Worm (Caenorhabditis elegans): Measurements from ENCODE around the gene mpst-1.

The mpst-1 gene

ce11 chrV:11815566-11815965 is 11.3 kb downstream of the mpst-1 start:
- TF ChIP-seq ceh-36 (tag; optimal IDR thresholded peaks at IDR 0.05) (no peak), aly-1 (tag; optimal IDR thresholded peaks at IDR 0.05) (no peak), hnd-1 (tag; optimal IDR thresholded peaks at IDR 0.05) (no peak), scrt-1 (GFP tag; IDR thresholded peaks at IDR 0.05) (no peak), ceh-13 (GFP tag; optimal IDR thresholded peaks at IDR 0.05) (no peak), sea-1 (GFP tag; conservative IDR thresholded peaks at IDR 0.05) (no peak), tbx-11 (GFP tag; IDR thresholded peaks at IDR 0.05) (no peak), ets-7 (tag; optimal IDR thresholded peaks at IDR 0.05) (no peak), tbx-37 (GFP tag; conservative IDR thresholded peaks at IDR 0.05) (no peak), ama-1 (optimal IDR thresholded peaks at IDR 0.05) (no peak), flt-1 (GFP tag; IDR thresholded peaks at IDR 0.05) (no peak), hmbx-1 (tag; optimal IDR thresholded peaks at IDR 0.05) (no peak), pes-1 (GFP tag; IDR thresholded peaks at IDR 0.05) (no peak), F13C5.2 (tag; optimal IDR thresholded peaks at IDR 0.05) (no peak), hmg-4 (GFP tag; optimal IDR thresholded peaks at IDR 0.05) (no peak), tra-4 (tag; optimal IDR thresholded peaks at IDR 0.05) (no peak), B0310.2 (tag; optimal IDR thresholded peaks at IDR 0.05) (no peak)

- TF ChIP-seq pes-1 (GFP tag; IDR thresholded peaks at IDR 0.05) (no peak), ceh-36 (tag; optimal IDR thresholded peaks at IDR 0.05) (no peak), B0310.2 (tag; optimal IDR thresholded peaks at IDR 0.05) (no peak), tbx-37 (GFP tag; conservative IDR thresholded peaks at IDR 0.05) (no peak), aly-1 (tag; optimal IDR thresholded peaks at IDR 0.05) (no peak), tra-4 (tag; optimal IDR thresholded peaks at IDR 0.05) (no peak)
Observed at ce11 chrV:11811921-11812320, 14.9 kb downstream of the mpst-1 start, which contains the start of gene D2023.3. D2023.3 (minus strand) TSS chrV:11812021.

- TF ChIP-seq F13C5.2 (tag; optimal IDR thresholded peaks at IDR 0.05), result no peak
- no peak for TF ChIP-seq hmbx-1 (tag; optimal IDR thresholded peaks at IDR 0.05)
- no peak for TF ChIP-seq hnd-1 (tag; optimal IDR thresholded peaks at IDR 0.05)
Observed at ce11 chrV:11809935-11810334, 16.9 kb downstream of the mpst-1 start.

- TF ChIP-seq ets-7 (tag; optimal IDR thresholded peaks at IDR 0.05) (no peak), B0310.2 (tag; optimal IDR thresholded peaks at IDR 0.05) (no peak), flt-1 (GFP tag; IDR thresholded peaks at IDR 0.05) (no peak), pes-1 (GFP tag; IDR thresholded peaks at IDR 0.05) (no peak), ceh-13 (GFP tag; optimal IDR thresholded peaks at IDR 0.05) (no peak), ama-1 (optimal IDR thresholded peaks at IDR 0.05) (no peak), hmbx-1 (tag; optimal IDR thresholded peaks at IDR 0.05) (no peak), aly-1 (tag; optimal IDR thresholded peaks at IDR 0.05) (no peak), tbx-11 (GFP tag; IDR thresholded peaks at IDR 0.05) (no peak), hmg-4 (GFP tag; optimal IDR thresholded peaks at IDR 0.05) (no peak), scrt-1 (GFP tag; IDR thresholded peaks at IDR 0.05) (no peak), hnd-1 (tag; optimal IDR thresholded peaks at IDR 0.05) (no peak), sea-1 (GFP tag; conservative IDR thresholded peaks at IDR 0.05) (no peak), F13C5.2 (tag; optimal IDR thresholded peaks at IDR 0.05) (no peak), ceh-36 (tag; optimal IDR thresholded peaks at IDR 0.05) (no peak), tbx-37 (GFP tag; conservative IDR thresholded peaks at IDR 0.05) (no peak), tra-4 (tag; optimal IDR thresholded peaks at IDR 0.05) (no peak)
Observed at ce11 chrV:11803518-11803994, 23.3 kb downstream of the mpst-1 start.

- TF ChIP-seq hmg-4 (GFP tag; optimal IDR thresholded peaks at IDR 0.05) (no peak), aly-1 (tag; optimal IDR thresholded peaks at IDR 0.05) (no peak), hmbx-1 (tag; optimal IDR thresholded peaks at IDR 0.05) (no peak), tra-4 (tag; optimal IDR thresholded peaks at IDR 0.05) (no peak), sea-1 (GFP tag; conservative IDR thresholded peaks at IDR 0.05) (no peak), pes-1 (GFP tag; IDR thresholded peaks at IDR 0.05) (no peak), F13C5.2 (tag; optimal IDR thresholded peaks at IDR 0.05) (no peak), scrt-1 (GFP tag; IDR thresholded peaks at IDR 0.05) (no peak), ets-7 (tag; optimal IDR thresholded peaks at IDR 0.05) (no peak), ama-1 (optimal IDR thresholded peaks at IDR 0.05) (no peak), tbx-37 (GFP tag; conservative IDR thresholded peaks at IDR 0.05) (no peak)
Observed at ce11 chrV:11802508-11802907, 24.4 kb downstream of the mpst-1 start.

ce11 chrV:11801076-11801849 is 25.6 kb downstream of the mpst-1 start:
- TF ChIP-seq scrt-1 (GFP tag; IDR thresholded peaks at IDR 0.05), result no peak
- no peak for TF ChIP-seq F13C5.2 (tag; optimal IDR thresholded peaks at IDR 0.05)
- TF ChIP-seq tbx-37 (GFP tag; conservative IDR thresholded peaks at IDR 0.05), result no peak
- TF ChIP-seq hmg-4 (GFP tag; optimal IDR thresholded peaks at IDR 0.05), result no peak
- TF ChIP-seq ceh-36 (tag; optimal IDR thresholded peaks at IDR 0.05), result no peak
- TF ChIP-seq sea-1 (GFP tag; conservative IDR thresholded peaks at IDR 0.05), result no peak
- no peak for TF ChIP-seq hmbx-1 (tag; optimal IDR thresholded peaks at IDR 0.05)
- no peak for TF ChIP-seq aly-1 (tag; optimal IDR thresholded peaks at IDR 0.05)
- no peak for TF ChIP-seq ama-1 (optimal IDR thresholded peaks at IDR 0.05)
- no peak for TF ChIP-seq B0310.2 (tag; optimal IDR thresholded peaks at IDR 0.05)
- no peak for TF ChIP-seq pes-1 (GFP tag; IDR thresholded peaks at IDR 0.05)

- no peak for TF ChIP-seq ama-1 (optimal IDR thresholded peaks at IDR 0.05)
- no peak for TF ChIP-seq pes-1 (GFP tag; IDR thresholded peaks at IDR 0.05)
- no peak for TF ChIP-seq hnd-1 (tag; optimal IDR thresholded peaks at IDR 0.05)
- no peak for TF ChIP-seq hmg-4 (GFP tag; optimal IDR thresholded peaks at IDR 0.05)
- no peak for TF ChIP-seq scrt-1 (GFP tag; IDR thresholded peaks at IDR 0.05)
- TF ChIP-seq flt-1 (GFP tag; IDR thresholded peaks at IDR 0.05), result no peak
- no peak for TF ChIP-seq aly-1 (tag; optimal IDR thresholded peaks at IDR 0.05)
- TF ChIP-seq tbx-11 (GFP tag; IDR thresholded peaks at IDR 0.05), result no peak
- no peak for TF ChIP-seq F13C5.2 (tag; optimal IDR thresholded peaks at IDR 0.05)
- no peak for TF ChIP-seq tra-4 (tag; optimal IDR thresholded peaks at IDR 0.05)
- TF ChIP-seq hmbx-1 (tag; optimal IDR thresholded peaks at IDR 0.05), result no peak
- TF ChIP-seq tbx-37 (GFP tag; conservative IDR thresholded peaks at IDR 0.05), result no peak
- TF ChIP-seq B0310.2 (tag; optimal IDR thresholded peaks at IDR 0.05), result no peak
- no peak for TF ChIP-seq ceh-13 (GFP tag; optimal IDR thresholded peaks at IDR 0.05)
- TF ChIP-seq sea-1 (GFP tag; conservative IDR thresholded peaks at IDR 0.05), result no peak
- no peak for TF ChIP-seq ceh-36 (tag; optimal IDR thresholded peaks at IDR 0.05)
Observed at ce11 chrV:11800486-11800885, 26.4 kb downstream of the mpst-1 start.

All from whole organism, early embryonic.